Worm (Caenorhabditis elegans): ENCODE results near the gene F54H5.5.

DNA sequence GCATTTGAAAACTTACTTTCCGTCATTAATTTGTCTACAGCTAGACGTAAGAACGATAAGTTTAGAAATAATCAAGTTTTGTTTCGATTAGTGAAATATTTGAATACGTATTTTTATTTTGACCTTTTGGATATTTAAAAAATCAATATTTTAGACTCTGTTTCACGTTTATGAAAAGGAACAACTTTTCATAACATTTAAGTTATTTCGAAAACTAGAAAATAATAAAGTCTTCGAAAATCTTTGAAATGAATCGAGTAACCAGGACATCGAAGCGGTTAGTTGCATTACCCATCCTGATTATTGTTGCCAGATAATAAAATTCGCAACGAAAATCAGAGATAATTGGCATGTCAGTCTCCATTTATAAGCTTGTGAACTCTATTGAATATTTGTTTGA, 45.8 kb downstream of the F54H5.5 start, which contains the start of gene C56C10.6:
- no peak for TF ChIP-seq him-1 (tag; optimal IDR thresholded peaks at IDR 0.05)
- no peak for TF ChIP-seq dao-5 (tag; optimal IDR thresholded peaks at IDR 0.05)
